Worm (Caenorhabditis elegans): ENCODE measurements around the gene srh-142.

The srh-142 gene

DNA sequence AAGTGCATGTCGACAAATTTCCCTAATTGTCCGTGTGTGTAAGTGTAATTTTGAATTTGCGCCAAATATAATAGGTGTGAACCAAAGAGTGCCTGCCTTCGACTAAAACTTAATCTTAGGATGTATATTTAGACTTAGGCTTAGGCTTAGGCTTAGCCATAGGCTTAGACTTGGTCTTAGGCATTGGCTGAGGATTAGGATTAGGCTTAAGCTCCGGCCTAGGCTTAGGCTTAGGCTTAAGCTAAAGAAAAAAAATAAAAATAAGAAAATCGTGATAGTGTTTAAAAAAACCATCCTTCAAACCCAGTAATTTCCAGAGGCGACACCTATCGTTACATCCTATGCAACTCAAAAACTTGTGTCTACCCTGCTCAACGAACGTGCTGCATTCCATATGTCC is 14.6 kb downstream of the srh-142 start:
- TF ChIP-seq sox-4 (tag; optimal IDR thresholded peaks at IDR 0.05) (no peak), unc-130 (tag; optimal IDR thresholded peaks at IDR 0.05) (no peak), xbp-1 (tag; optimal IDR thresholded peaks at IDR 0.05) (no peak), nhr-71 (tag; optimal IDR thresholded peaks at IDR 0.05) (no peak), unc-86 (tag; optimal IDR thresholded peaks at IDR 0.05) (no peak), nhr-85 (tag) (no peak), ceh-63 (GFP tag; optimal IDR thresholded peaks at IDR 0.05) (no peak), C34B4.2 (tag; optimal IDR thresholded peaks at IDR 0.05) (no peak), lir-3 (tag; optimal IDR thresholded peaks at IDR 0.05; ENCODE audit: poor library complexity) (no peak), nhr-237 (tag; optimal IDR thresholded peaks at IDR 0.05) (no peak), sptf-1 (tag; optimal IDR thresholded peaks at IDR 0.05) (no peak), fkh-8 (tag; optimal IDR thresholded peaks at IDR 0.05) (no peak)

DNA sequence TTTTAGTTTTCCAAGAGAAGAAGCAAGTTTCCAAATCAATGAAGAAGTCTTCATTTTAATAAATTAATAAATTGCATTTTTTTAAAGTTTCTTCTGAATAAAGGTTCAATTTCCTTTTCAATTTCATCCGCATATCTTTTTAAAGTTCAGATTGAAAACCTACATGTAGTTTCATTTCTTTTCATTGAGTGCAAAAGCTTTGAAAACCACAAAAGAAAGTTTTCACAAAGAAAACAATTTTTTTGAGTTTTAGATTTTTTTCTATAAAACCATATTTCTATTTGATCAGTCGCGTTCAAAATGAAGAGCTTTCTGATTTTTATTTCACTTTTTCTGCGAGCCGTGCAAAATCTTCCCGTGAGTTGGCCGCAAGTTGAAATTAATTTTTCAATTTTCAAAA is 15.1 kb downstream of the srh-142 start, which contains the start of gene T08G3.6:
T08G3.6 (plus strand) TSS at position 301 of the 400 bp plus-strand sequence.
- no peak for TF ChIP-seq Y116A8C.19 (tag; optimal IDR thresholded peaks at IDR 0.05; ENCODE audit: borderline replicate concordance)

DNA sequence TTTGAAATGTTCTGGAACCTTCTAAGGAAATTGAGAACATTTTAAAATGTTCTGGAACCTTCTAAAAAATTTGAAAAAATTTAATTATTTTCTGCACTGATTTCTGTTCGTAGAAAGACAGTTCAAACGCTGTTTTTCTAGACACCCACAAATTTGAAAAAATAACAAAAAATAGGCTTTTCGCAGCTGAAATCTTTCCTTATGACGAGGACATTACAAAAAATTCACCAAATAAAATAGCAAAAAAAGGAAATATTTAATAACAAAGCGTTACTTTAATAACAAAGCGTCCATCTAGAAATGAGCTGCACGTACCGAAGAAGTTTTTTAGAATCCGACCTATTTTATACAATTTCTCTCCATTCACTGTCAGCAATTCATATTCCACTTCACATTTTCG is 17.1 kb downstream of the srh-142 start, which contains the start of gene srh-141:
srh-141 (plus strand) TSS at position 301 of the 400 bp plus-strand sequence.
- no peak for TF ChIP-seq ceh-8 (GFP tag; optimal IDR thresholded peaks at IDR 0.05)
- TF ChIP-seq isw-1 (GFP tag; IDR thresholded peaks at IDR 0.05) = no peak

DNA sequence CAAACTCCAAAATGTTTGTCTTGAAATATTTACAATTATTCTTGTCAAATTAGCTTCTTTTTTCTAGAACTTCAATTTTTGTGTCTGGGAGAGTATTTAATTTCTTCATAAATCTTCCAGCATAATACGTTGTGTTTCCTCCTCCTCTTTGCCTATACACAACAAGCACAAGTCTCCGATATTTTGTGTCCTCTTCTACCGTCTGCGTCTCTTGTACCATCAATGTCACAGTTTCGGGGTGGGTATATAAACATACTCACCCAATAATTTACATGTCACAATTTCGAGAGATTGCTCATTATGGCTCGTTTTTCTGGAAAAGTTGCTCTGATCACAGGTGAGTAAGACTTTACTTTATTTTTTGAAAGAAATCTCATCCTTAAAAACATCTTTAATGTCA is 23.2 kb downstream of the srh-142 start, which contains the start of gene F26D2.15:
F26D2.15 (plus strand) TSS at position 301 of the 400 bp plus-strand sequence.
- TF ChIP-seq sup-37 (GFP tag; optimal IDR thresholded peaks at IDR 0.05) (no peak), lin-14 (GFP tag; optimal IDR thresholded peaks at IDR 0.05) (no peak), C34B4.2 (tag; optimal IDR thresholded peaks at IDR 0.05) (no peak), elt-2 (tag; optimal IDR thresholded peaks at IDR 0.05) (no peak), ces-1 (GFP tag; optimal IDR thresholded peaks at IDR 0.05) (no peak), zag-1 (tag; optimal IDR thresholded peaks at IDR 0.05) (no peak), fkh-4 (tag; optimal IDR thresholded peaks at IDR 0.05; ENCODE audit: borderline replicate concordance) (no peak), isw-1 (GFP tag; IDR thresholded peaks at IDR 0.05) (no peak), mab-9 (GFP tag; IDR thresholded peaks at IDR 0.05) (no peak), lin-15B (tag; optimal IDR thresholded peaks at IDR 0.05) (no peak), nhr-12 (tag; optimal IDR thresholded peaks at IDR 0.05) (no peak), nhr-77 (tag; optimal IDR thresholded peaks at IDR 0.05) (no peak), ets-5 (GFP tag; IDR thresholded peaks at IDR 0.05) (no peak), nhr-237 (tag; optimal IDR thresholded peaks at IDR 0.05) (no peak), dpl-1 (GFP tag; optimal IDR thresholded peaks at IDR 0.05) (no peak), nhr-84 (tag; optimal IDR thresholded peaks at IDR 0.05) (no peak), hlh-4 (tag; optimal IDR thresholded peaks at IDR 0.05) (no peak)

DNA sequence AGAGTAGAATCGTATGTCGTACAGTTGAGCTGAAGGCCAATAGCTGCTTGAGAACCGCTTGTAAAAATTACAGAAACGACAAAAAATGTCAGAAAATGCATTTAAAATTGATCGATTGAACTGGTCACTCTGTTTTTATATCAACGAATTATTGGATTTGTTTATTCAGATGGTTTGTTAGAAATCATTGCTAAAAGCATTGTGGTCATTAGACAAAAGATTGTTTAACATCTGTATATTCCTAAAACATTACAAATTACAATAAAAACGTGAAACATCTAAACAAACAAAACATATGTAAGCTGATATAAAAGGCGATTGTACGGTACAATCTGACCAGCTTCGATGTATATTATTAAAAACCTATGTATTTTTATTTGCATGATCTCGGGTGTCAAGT is 25.3 kb downstream of the srh-142 start, which contains the start of the genes F26D2.13 and F26D2.14:
F26D2.13 (minus strand) TSS at position 101 of the 400 bp plus-strand sequence.
F26D2.14 (plus strand) TSS at position 346 of the 400 bp plus-strand sequence.
- TF ChIP-seq fkh-4 (tag; optimal IDR thresholded peaks at IDR 0.05; ENCODE audit: borderline replicate concordance) = no peak
- TF ChIP-seq mep-1 (tag; optimal IDR thresholded peaks at IDR 0.05) = no peak
- TF ChIP-seq snu-23 (GFP tag; optimal IDR thresholded peaks at IDR 0.05) = no peak
- no peak for TF ChIP-seq irx-1 (tag; optimal IDR thresholded peaks at IDR 0.05)
- TF ChIP-seq C16A3.4 (tag; optimal IDR thresholded peaks at IDR 0.05) = no peak
- TF ChIP-seq ceh-88 (GFP tag; IDR thresholded peaks at IDR 0.05) = no peak

Data from whole organism, L1 larva.